Worm (Caenorhabditis elegans): ENCODE measurements around the gene far-1.

DNA sequence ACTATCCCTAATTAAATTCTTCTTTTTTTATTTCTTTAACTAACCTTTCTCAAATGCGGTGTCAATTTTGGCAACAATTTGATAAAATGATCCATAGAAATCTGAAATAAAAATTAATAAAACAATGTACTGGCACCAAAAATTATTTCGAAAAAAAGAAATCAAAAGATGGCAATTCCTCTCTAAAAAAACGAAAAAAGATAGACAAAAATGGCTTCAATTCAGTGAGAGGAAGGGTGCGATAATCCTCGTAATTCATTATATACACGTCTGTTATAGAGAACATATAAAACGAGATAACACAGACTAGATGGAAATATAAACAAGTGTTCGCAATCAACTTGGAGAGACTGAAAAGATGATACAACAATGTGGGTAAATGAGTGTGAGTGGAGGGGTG is 35.1 kb downstream of the far-1 start, which contains the start of gene R107.2:
- TF ChIP-seq hlh-30 (tag; optimal IDR thresholded peaks at IDR 0.05; ENCODE audit: insufficient read depth) (no peak), lin-39 (tag; optimal IDR thresholded peaks at IDR 0.05) (no peak), nhr-102 (tag; optimal IDR thresholded peaks at IDR 0.05) (no peak), nhr-28 (tag; optimal IDR thresholded peaks at IDR 0.05) (no peak), mdt-29 (GFP tag; IDR thresholded peaks at IDR 0.05) (no peak), nhr-77 (tag; optimal IDR thresholded peaks at IDR 0.05) (no peak)

Measured in whole organism, L4 larva.